Fruit fly (Drosophila melanogaster) whole organism, wandering third instar larva: ENCODE measurements around the gene CG3552.

Experiments
- Abd-B ChIP-seq: fragments of >200 bp; optimal IDR thresholded peaks from 2 replicates; lab custom pipeline; 2017; ENCODE audit warnings: missing biosample characterization, missing genetic modification characterization
- CG32264 ChIP-seq: fragments of 200-800 bp; sonication (Bioruptor generic); optimal IDR thresholded peaks from 2 replicates; lab custom pipeline; 2016; ENCODE audit warnings: missing biosample characterization, missing genetic modification characterization
- CG9705 ChIP-seq: fragments of 200-800 bp; sonication (Bioruptor generic); optimal IDR thresholded peaks from 2 replicates; lab custom pipeline; 2018; ENCODE audit warnings: missing biosample characterization, mild to moderate bottlenecking, missing genetic modification characterization
- Dif ChIP-seq: fragments of 200-275, 200-300 bp; sonication (Bioruptor generic); optimal IDR thresholded peaks from 2 replicates; lab custom pipeline; 2018; ENCODE audit warnings: missing biosample characterization, missing genetic modification characterization; ENCODE audit not compliant: partially characterized antibody
- HLH106 ChIP-seq: fragments of 200-800 bp; optimal IDR thresholded peaks from 3 replicates; lab custom pipeline; 2019; ENCODE audit warnings: missing biosample characterization, mild to moderate bottlenecking, missing genetic modification characterization, moderate library complexity
- Hnf4 ChIP-seq: fragments of 200-800 bp; sonication (Bioruptor generic); optimal IDR thresholded peaks from 2 replicates; lab custom pipeline; 2016; ENCODE audit warnings: missing biosample characterization, mild to moderate bottlenecking, missing genetic modification characterization
- Hr83 ChIP-seq: fragments of 200-300 bp; sonication (Bioruptor generic); optimal IDR thresholded peaks from 2 replicates; lab custom pipeline; 2016; ENCODE audit warnings: missing biosample characterization, mild to moderate bottlenecking, missing genetic modification characterization, moderate library complexity; ENCODE audit not compliant: poor library complexity, severe bottlenecking
- Jra ChIP-seq: sonication (Bioruptor generic); optimal IDR thresholded peaks from 2 replicates; lab custom pipeline; 2016; ENCODE audit warnings: missing biosample characterization, missing genetic modification characterization
- Myc ChIP-seq: fragments of >200 bp; optimal IDR thresholded peaks from 2 replicates; lab custom pipeline; 2017
- N ChIP-seq: fragments of >200 bp; optimal IDR thresholded peaks from 2 replicates; lab custom pipeline; 2018; ENCODE audit warnings: missing biosample characterization, missing external identifiers, missing genetic modification characterization
- OdsH ChIP-seq: fragments of 200-800 bp; sonication (Bioruptor generic); optimal IDR thresholded peaks from 2 replicates; lab custom pipeline; 2016; ENCODE audit warnings: missing biosample characterization, mild to moderate bottlenecking, missing genetic modification characterization
- Rel ChIP-seq, 2 experiments: fragments of 200-800 bp; sonication (Bioruptor generic) in 1 of 2; optimal IDR thresholded peaks; 2 replicates in 1 of 2; 3 replicates in 1 of 2; lab custom pipeline; 2016 to 2019; ENCODE audit warnings: mild to moderate bottlenecking in 2 of 2, missing biosample characterization in 2 of 2, missing genetic modification characterization in 2 of 2, moderate library complexity in 1 of 2
- Sp1 ChIP-seq: fragments of 200-800 bp; sonication (Bioruptor generic); optimal IDR thresholded peaks from 3 replicates; lab custom pipeline; 2019; ENCODE audit warnings: missing biosample characterization, mild to moderate bottlenecking, missing genetic modification characterization, moderate library complexity
- Vsx2 ChIP-seq: fragments of 200-300, 225-300 bp; sonication (Bioruptor generic); optimal IDR thresholded peaks from 2 replicates; lab custom pipeline; 2018; ENCODE audit warnings: missing biosample characterization, missing genetic modification characterization; ENCODE audit not compliant: partially characterized antibody
- br ChIP-seq: fragments of 200-800 bp; sonication (Bioruptor generic); optimal IDR thresholded peaks from 2 replicates; lab custom pipeline; 2016; ENCODE audit warnings: missing biosample characterization, missing genetic modification characterization
- ey ChIP-seq: fragments of 200-800 bp; sonication (Bioruptor generic); optimal IDR thresholded peaks from 2 replicates; lab custom pipeline; 2016; ENCODE audit warnings: missing biosample characterization, missing genetic modification characterization
- foxo ChIP-seq, 2 experiments: fragments of 200-800 bp; sonication (Bioruptor generic); optimal IDR thresholded peaks; 2 replicates in 1 of 2; 3 replicates in 1 of 2; lab custom pipeline; 2016 to 2017; ENCODE audit warnings: missing biosample characterization in 2 of 2, missing genetic modification characterization in 2 of 2
- fru ChIP-seq: fragments of 200-800 bp; sonication (Bioruptor generic); optimal IDR thresholded peaks from 3 replicates; lab custom pipeline; 2016; ENCODE audit warnings: missing biosample characterization, mild to moderate bottlenecking, missing genetic modification characterization
- h ChIP-seq: fragments of 200-800 bp; sonication (Bioruptor generic); optimal IDR thresholded peaks from 3 replicates; lab custom pipeline; 2016; ENCODE audit warnings: missing biosample characterization, mild to moderate bottlenecking, missing genetic modification characterization
- jim ChIP-seq: fragments of 175-275, 200-325 bp; sonication (Bioruptor generic); optimal IDR thresholded peaks from 2 replicates; lab custom pipeline; 2016; ENCODE audit warnings: missing biosample characterization, mild to moderate bottlenecking, missing genetic modification characterization
- pan ChIP-seq: fragments of >200 bp; optimal IDR thresholded peaks from 2 replicates; lab custom pipeline; 2017
- psq ChIP-seq: fragments of 200-800 bp; sonication (Bioruptor generic); optimal IDR thresholded peaks from 3 replicates; lab custom pipeline; 2017; ENCODE audit warnings: missing biosample characterization, mild to moderate bottlenecking, missing genetic modification characterization, moderate library complexity
- rgr ChIP-seq: fragments of 200-800 bp; sonication (Bioruptor generic); optimal IDR thresholded peaks from 3 replicates; lab custom pipeline; 2016; ENCODE audit warnings: missing biosample characterization, mild to moderate bottlenecking, missing genetic modification characterization
- sage ChIP-seq: fragments of 200-800 bp; sonication (Bioruptor generic); optimal IDR thresholded peaks from 2 replicates; lab custom pipeline; 2016; ENCODE audit warnings: missing biosample characterization, mild to moderate bottlenecking, missing genetic modification characterization
- sv ChIP-seq: fragments of 200-800 bp; sonication (Bioruptor generic); optimal IDR thresholded peaks from 3 replicates; lab custom pipeline; 2016; ENCODE audit warnings: missing biosample characterization, missing genetic modification characterization
- tai ChIP-seq: sonication (Bioruptor generic); optimal IDR thresholded peaks from 2 replicates; lab custom pipeline; 2016; ENCODE audit warnings: missing biosample characterization, missing genetic modification characterization
- woc ChIP-seq: sonication (Bioruptor generic); optimal IDR thresholded peaks from 2 replicates; lab custom pipeline; 2016; ENCODE audit warnings: missing biosample characterization, mild to moderate bottlenecking, missing genetic modification characterization

CG3552 gene

dm6 chr3L:9502856-9503255 is 46.7 kb downstream of the CG3552 start:
- no peak for TF ChIP-seq Sp1 (GFP tag; lab: Kevin White, UChicago)
- TF ChIP-seq Hr83 (GFP tag; lab: Kevin White, UChicago): no peak
- TF ChIP-seq OdsH (GFP tag; lab: Kevin White, UChicago): no peak
- TF ChIP-seq CG9705 (GFP tag; lab: Kevin White, UChicago): no peak
- no peak for TF ChIP-seq Dif (GFP tag; lab: Kevin White, UChicago)
- TF ChIP-seq sage (GFP tag; lab: Kevin White, UChicago): no peak
- no peak for TF ChIP-seq Myc
- no peak for TF ChIP-seq ey (GFP tag; lab: Kevin White, UChicago)
- TF ChIP-seq pan (lab: Kevin White, UChicago): no peak
- TF ChIP-seq sv (GFP tag; lab: Kevin White, UChicago): no peak

DNA sequence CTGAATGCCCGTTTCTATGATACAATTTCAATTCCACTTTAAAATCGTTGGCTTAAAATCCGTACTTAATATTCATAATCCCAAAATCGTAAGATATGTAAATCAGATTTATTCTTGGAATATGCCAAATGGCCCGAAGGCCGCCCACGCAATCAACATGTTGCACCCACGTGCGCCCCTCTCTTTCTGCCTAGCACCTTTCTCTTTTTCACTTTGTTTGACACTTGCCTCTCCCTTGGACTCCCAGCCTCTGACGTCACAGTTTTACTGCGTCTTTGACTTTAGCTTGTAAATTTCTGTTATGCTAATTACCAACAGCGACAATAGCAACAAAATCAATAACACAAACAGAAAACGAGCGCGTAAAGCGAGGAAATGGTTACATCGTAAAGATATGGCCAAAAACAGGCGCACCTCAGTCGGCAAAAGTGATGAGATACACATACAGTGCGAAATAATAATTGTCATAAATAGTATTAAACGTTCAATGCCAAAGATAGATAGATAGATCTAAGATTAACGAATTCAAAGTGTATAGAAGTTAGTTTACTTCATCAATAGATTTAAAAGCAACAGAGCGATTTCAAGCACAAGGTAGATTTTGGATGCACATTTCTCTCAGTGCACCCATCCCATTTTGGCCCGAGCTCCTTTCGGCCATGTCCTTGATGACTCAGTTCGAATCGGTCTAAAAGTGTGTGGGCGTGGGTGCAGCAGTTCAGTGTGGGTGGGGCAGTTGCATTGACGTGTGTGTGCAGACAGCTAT is 47.6 kb downstream of the CG3552 start:
- TF ChIP-seq foxo (GFP tag; optimal IDR thresholded peaks at IDR 0.05; lab: Kevin White, UChicago) (peak in 1 of 2 experiments; percentile 10), fru (GFP tag; lab: Kevin White, UChicago) (peak; percentile 18), h (peak; percentile 52), Abd-B (GFP tag; lab: Kevin White, UChicago) (no peak), Dif (GFP tag; lab: Kevin White, UChicago) (no peak)
- TF ChIP-seq, all 38 proteins: peak for 3

- TF ChIP-seq br (GFP tag; lab: Kevin White, UChicago): no peak
- no peak for TF ChIP-seq Rel (GFP tag; optimal IDR thresholded peaks at IDR 0.05; lab: Kevin White, UChicago)
- TF ChIP-seq Rel (tag; optimal IDR thresholded peaks at IDR 0.05; lab: Kevin White, UChicago): no peak
- TF ChIP-seq sv (GFP tag; lab: Kevin White, UChicago): no peak
- no peak for TF ChIP-seq ey (GFP tag; lab: Kevin White, UChicago)
- TF ChIP-seq CG32264 (GFP tag; lab: Kevin White, UChicago): no peak
- no peak for TF ChIP-seq psq
Measured at dm6 chr3L:9504530-9504929, 48.4 kb downstream of the CG3552 start.

- TF ChIP-seq Rel (GFP tag; optimal IDR thresholded peaks at IDR 0.05; lab: Kevin White, UChicago): no peak
- peak; percentile 49 for TF ChIP-seq Rel (tag; optimal IDR thresholded peaks at IDR 0.05; lab: Kevin White, UChicago)
- no peak for TF ChIP-seq Abd-B (GFP tag; lab: Kevin White, UChicago)
- TF ChIP-seq Jra: peak; percentile 14
- no peak for TF ChIP-seq OdsH (GFP tag; lab: Kevin White, UChicago)
- peak; percentile 42 for TF ChIP-seq tai (GFP tag; lab: Kevin White, UChicago)
- TF ChIP-seq Dif (GFP tag; lab: Kevin White, UChicago): peak; percentile 27
- TF ChIP-seq HLH106 (tag; lab: Kevin White, UChicago): peak; percentile 58
- TF ChIP-seq psq: no peak
- TF ChIP-seq Sp1 (GFP tag; lab: Kevin White, UChicago): peak; percentile 65
- TF ChIP-seq Myc: peak; percentile 90
- TF ChIP-seq fru (GFP tag; lab: Kevin White, UChicago): peak; percentile 4
- peak in 1 of 2 experiments; percentile 27 for TF ChIP-seq foxo (GFP tag; optimal IDR thresholded peaks at IDR 0.05; lab: Kevin White, UChicago)
- TF ChIP-seq woc: peak; percentile 35
- peak; percentile 39 for TF ChIP-seq Hnf4
- peak; percentile 37 for TF ChIP-seq jim
- TF ChIP-seq sage (GFP tag; lab: Kevin White, UChicago): no peak
- TF ChIP-seq Vsx2: no peak
- peak; percentile 65 for TF ChIP-seq Hr83 (GFP tag; lab: Kevin White, UChicago)
- peak; percentile 8 for TF ChIP-seq rgr (GFP tag; lab: Kevin White, UChicago)
- TF ChIP-seq, all 38 proteins: peak for 14
Measured at dm6 chr3L:9505007-9505712, 49.0 kb downstream of the CG3552 start, which contains the start of gene path. path (minus strand) TSS chr3L:9505328.

DNA sequence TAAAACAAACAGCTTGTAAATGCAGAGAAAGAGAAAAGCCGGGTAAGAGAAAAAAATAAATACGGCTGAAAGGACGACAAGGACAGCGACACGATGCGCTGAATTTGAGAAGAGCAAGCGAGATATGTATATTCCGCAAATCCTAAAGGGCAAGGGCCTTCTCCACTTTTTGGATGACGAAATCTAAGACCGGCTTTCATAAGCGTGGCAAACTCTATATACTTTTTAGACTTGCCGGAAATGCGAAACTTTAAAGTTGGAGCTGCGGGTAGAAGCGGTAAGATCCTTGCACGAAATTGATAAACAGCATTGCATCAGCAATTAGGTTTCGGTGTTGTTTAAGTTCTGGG is 49.6 kb downstream of the CG3552 start:
- TF ChIP-seq Vsx2 (no peak), N (GFP tag; lab: Kevin White, UChicago) (no peak)
